Fruit fly (Drosophila melanogaster): ENCODE measurements around the gene Hk.

Hk gene

DNA sequence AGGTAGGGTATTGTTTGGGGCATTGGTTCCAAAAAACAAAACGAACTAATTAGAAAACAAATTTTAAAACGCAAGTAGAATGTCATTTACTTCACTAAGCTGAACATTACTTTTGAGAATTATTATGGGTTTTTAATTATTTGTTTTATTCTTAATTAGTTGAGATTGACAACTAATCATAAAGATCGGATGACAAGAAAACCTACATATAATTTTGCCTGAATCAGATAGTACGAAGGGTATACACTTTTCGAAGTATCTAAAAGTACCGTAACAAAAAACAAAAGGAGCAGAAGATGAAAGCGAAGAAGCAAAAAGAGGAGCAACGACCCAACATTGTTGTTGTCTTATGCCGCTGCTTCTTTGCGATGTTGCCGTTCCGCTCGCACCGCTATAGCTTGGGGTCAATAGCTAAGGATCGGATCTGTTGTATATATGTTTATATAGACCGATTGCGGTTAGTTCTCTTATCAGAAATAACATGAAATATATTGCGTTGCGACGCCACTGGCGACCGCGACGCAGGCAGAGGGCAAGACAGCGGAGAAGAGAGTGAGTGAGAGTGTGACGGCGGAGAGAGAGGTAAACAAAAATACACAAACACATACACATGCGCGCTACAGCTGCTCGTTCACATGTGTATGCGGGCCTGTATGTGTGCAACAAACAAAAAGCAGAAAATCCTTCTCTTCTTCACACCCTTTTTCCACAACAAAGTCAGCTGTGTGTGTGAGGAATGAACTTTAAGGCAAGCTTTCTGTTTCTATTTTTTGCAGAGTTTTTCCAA lies 52.0 kb downstream of the Hk start (continued):
- no peak for TF ChIP-seq E2f1 (GFP tag; IDR thresholded peaks at IDR 0.05)
- TF ChIP-seq stc (GFP tag; IDR thresholded peaks at IDR 0.05) = peak; percentile 44; the same call in 1 of the 2 replicates
- no peak for TF ChIP-seq Elba2 (GFP tag; optimal IDR thresholded peaks at IDR 0.05)
- no peak for TF ChIP-seq Ets65A (GFP tag)
- TF ChIP-seq dysf (GFP tag; IDR thresholded peaks at IDR 0.05) = peak; percentile 64; the same call in 2 of the 3 replicates
- TF ChIP-seq gcm2 (GFP tag; optimal IDR thresholded peaks at IDR 0.05) = no peak
- peak; percentile 43 for TF ChIP-seq trem (tag; optimal IDR thresholded peaks at IDR 0.05)
- TF ChIP-seq Bgb (GFP tag; IDR thresholded peaks at IDR 0.05; ENCODE audit: partially characterized antibody) = no peak; the same call in 1 of the 2 replicates
- TF ChIP-seq CG13296 (GFP tag; optimal IDR thresholded peaks at IDR 0.05) = peak; percentile 27
- TF ChIP-seq zf30C (GFP tag; optimal IDR thresholded peaks at IDR 0.05) = no peak
- TF ChIP-seq CG4617 (GFP tag; optimal IDR thresholded peaks at IDR 0.05; ENCODE audit: borderline replicate concordance) = no peak
- peak; percentile 37 for TF ChIP-seq CG18476 (GFP tag; optimal IDR thresholded peaks at IDR 0.05)
- TF ChIP-seq chinmo (GFP tag; IDR thresholded peaks at IDR 0.05; ENCODE audit: partially characterized antibody) = peak; percentile 69; the same call in 1 of the 4 replicates
- TF ChIP-seq abd-A (tag; optimal IDR thresholded peaks at IDR 0.05) = no peak
- TF ChIP-seq NK7.1 (GFP tag; optimal IDR thresholded peaks at IDR 0.05) = no peak
- peak; percentile 78 for TF ChIP-seq PHDP (tag; optimal IDR thresholded peaks at IDR 0.05)
- peak; percentile 20 for TF ChIP-seq Bteb2 (GFP tag; optimal IDR thresholded peaks at IDR 0.05)
- peak; percentile 18 for TF ChIP-seq CG30431 (GFP tag; optimal IDR thresholded peaks at IDR 0.05)
- TF ChIP-seq dati (GFP tag; IDR thresholded peaks at IDR 0.05) = no peak
- peak; percentile 19 for TF ChIP-seq CG6254 (GFP tag; optimal IDR thresholded peaks at IDR 0.05)
- peak; percentile 19 for TF ChIP-seq CG2202 (tag; optimal IDR thresholded peaks at IDR 0.05)
- TF ChIP-seq CG14710 (tag; optimal IDR thresholded peaks at IDR 0.05) = peak; percentile 57
- TF ChIP-seq HmgZ (tag; optimal IDR thresholded peaks at IDR 0.05) = no peak
- peak; percentile 24 for TF ChIP-seq CG12219 (GFP tag; optimal IDR thresholded peaks at IDR 0.05)
- TF ChIP-seq Ssrp (tag; optimal IDR thresholded peaks at IDR 0.05) = peak; percentile 54
- TF ChIP-seq CG4707 (GFP tag; optimal IDR thresholded peaks at IDR 0.05) = no peak
- peak; percentile 65 for TF ChIP-seq Xbp1 (GFP tag; optimal IDR thresholded peaks at IDR 0.05)
- peak; percentile 69 for TF ChIP-seq row (GFP tag; IDR thresholded peaks at IDR 0.05)
- no peak for TF ChIP-seq Mrtf (GFP tag; IDR thresholded peaks at IDR 0.05)
- TF ChIP-seq CG8478 (optimal IDR thresholded peaks at IDR 0.05) = no peak
- TF ChIP-seq D19B (GFP tag; optimal IDR thresholded peaks at IDR 0.05) = peak; percentile 74
- no peak for TF ChIP-seq CG42726 (GFP tag; IDR thresholded peaks at IDR 0.05; ENCODE audit: partially characterized antibody)
- TF ChIP-seq Meics (GFP tag; optimal IDR thresholded peaks at IDR 0.05) = peak; percentile 70
- peak; percentile 68 for TF ChIP-seq CG17359 (tag; optimal IDR thresholded peaks at IDR 0.05)
- TF ChIP-seq CG12236 (GFP tag; optimal IDR thresholded peaks at IDR 0.05) = no peak
- no peak for TF ChIP-seq CG18764 (GFP tag; optimal IDR thresholded peaks at IDR 0.05)
- peak; percentile 13 for TF ChIP-seq CG1529 (GFP tag; optimal IDR thresholded peaks at IDR 0.05)
- TF ChIP-seq CG10147 (GFP tag; optimal IDR thresholded peaks at IDR 0.05) = peak; percentile 59
- peak; percentile 33 for TF ChIP-seq crc (GFP tag; optimal IDR thresholded peaks at IDR 0.05)
- no peak for TF ChIP-seq CG4404 (GFP tag; IDR thresholded peaks at IDR 0.05)
- TF ChIP-seq aop (GFP tag; IDR thresholded peaks at IDR 0.05) = no peak
- peak; percentile 26 for TF ChIP-seq corto (GFP tag; optimal IDR thresholded peaks at IDR 0.05)
- peak; percentile 31 for TF ChIP-seq nau (GFP tag; optimal IDR thresholded peaks at IDR 0.05)
- peak; percentile 35; the same call in 1 of the 2 replicates for TF ChIP-seq CG9215 (GFP tag; IDR thresholded peaks at IDR 0.05)
- no peak for TF ChIP-seq tna (GFP tag; IDR thresholded peaks at IDR 0.05; ENCODE audit: partially characterized antibody)
- peak; percentile 79 for TF ChIP-seq Sox102F (GFP tag; optimal IDR thresholded peaks at IDR 0.05)
- TF ChIP-seq CG12299 (tag; optimal IDR thresholded peaks at IDR 0.05) = peak; percentile 37
- no peak for TF ChIP-seq CG6683 (GFP tag; optimal IDR thresholded peaks at IDR 0.05)
- no peak for TF ChIP-seq CG3847 (GFP tag; IDR thresholded peaks at IDR 0.05)

Measured in whole organism, embryonic.